Worm (Caenorhabditis elegans): ENCODE measurements around the gene ZK185.5.

The ZK185.5 gene

DNA sequence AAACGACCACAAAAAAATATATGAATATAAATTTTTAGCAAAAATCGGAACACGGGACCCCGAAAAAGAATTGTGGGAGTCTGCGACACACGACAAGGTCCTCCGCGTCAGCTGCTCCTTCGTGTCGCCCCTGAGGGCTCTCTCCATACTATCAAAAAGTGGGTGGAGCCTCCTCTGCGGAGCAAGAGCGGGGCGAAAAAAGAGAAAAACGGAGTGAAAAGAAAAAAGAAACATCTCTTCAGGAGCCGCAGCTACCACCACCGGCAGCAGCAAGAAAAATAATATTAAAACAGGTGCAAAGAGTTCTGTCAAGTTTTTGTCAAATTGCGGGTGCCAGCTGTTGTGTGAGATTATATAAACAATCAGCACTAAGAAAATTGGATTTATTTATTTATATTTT, 39.1 kb downstream of the ZK185.5 start, which contains the start of gene gbb-2:
gbb-2 (minus strand) TSS at position 112 of the 400 bp plus-strand sequence.
- TF ChIP-seq nhr-27 (tag; optimal IDR thresholded peaks at IDR 0.05) (no peak), rcor-1 (GFP tag; IDR thresholded peaks at IDR 0.05) (no peak), lin-26 (GFP tag; IDR thresholded peaks at IDR 0.05) (no peak), zfh-2 (GFP tag; conservative IDR thresholded peaks at IDR 0.05) (peak; percentile 50; the same call in 1 of the 2 replicates), dox-1 (GFP tag; IDR thresholded peaks at IDR 0.05) (peak; percentile 10; the same call in 1 of the 2 replicates)

DNA sequence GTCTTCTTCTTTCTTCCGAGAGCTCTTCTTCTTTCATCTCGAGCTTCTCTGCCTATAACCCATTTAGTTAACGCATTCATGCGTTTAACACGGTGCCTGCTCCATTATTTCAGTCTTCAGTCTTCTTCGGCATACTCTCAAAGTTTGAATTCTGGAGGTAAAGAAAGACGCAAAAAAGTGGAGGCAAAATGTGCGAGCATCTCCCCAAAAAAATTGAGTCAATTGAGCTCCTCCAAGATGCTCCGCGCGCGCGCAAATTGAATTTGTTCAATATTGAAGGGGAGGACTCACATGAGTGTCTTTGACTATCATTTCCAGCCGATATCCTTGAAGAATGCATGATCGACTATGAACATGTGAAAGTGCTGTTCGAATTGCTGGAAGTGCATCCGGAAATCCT, 40.6 kb downstream of the ZK185.5 start:
- TF ChIP-seq somi-1 (GFP tag; optimal IDR thresholded peaks at IDR 0.05): no peak
- TF ChIP-seq Y53F4B.3 (GFP tag; IDR thresholded peaks at IDR 0.05): no peak
- no peak for TF ChIP-seq bed-2 (GFP tag; IDR thresholded peaks at IDR 0.05)
- TF ChIP-seq F57A8.1 (GFP tag; optimal IDR thresholded peaks at IDR 0.05): no peak
- TF ChIP-seq efl-1 (GFP tag; optimal IDR thresholded peaks at IDR 0.05): no peak
- no peak for TF ChIP-seq snpc-3.4 (tag; optimal IDR thresholded peaks at IDR 0.05)
- no peak for TF ChIP-seq ztf-22 (GFP tag; optimal IDR thresholded peaks at IDR 0.05)
- TF ChIP-seq unc-62 (GFP tag; optimal IDR thresholded peaks at IDR 0.05): no peak
- no peak for TF ChIP-seq pha-4 (tag; optimal IDR thresholded peaks at IDR 0.05)
- TF ChIP-seq hmg-1.2 (GFP tag; IDR thresholded peaks at IDR 0.05): no peak
- TF ChIP-seq hmg-20 (GFP tag; IDR thresholded peaks at IDR 0.05): no peak
- TF ChIP-seq die-1 (tag; optimal IDR thresholded peaks at IDR 0.05): no peak
- no peak for TF ChIP-seq cebp-1 (GFP tag; IDR thresholded peaks at IDR 0.05)
- no peak for TF ChIP-seq cebp-1 (tag; optimal IDR thresholded peaks at IDR 0.05)

All from whole organism, young adult.